Fruit fly (Drosophila melanogaster) whole organism, adult: ENCODE data around the gene GstD4.

Experiments
- CG5204 ChIP-seq: fragments of 200-800 bp; sonication (Bioruptor generic); optimal IDR thresholded peaks from 2 replicates; lab custom pipeline; 2016; ENCODE audit warnings: missing biosample characterization, missing genetic modification characterization
- CG7045 ChIP-seq: fragments of 200-800 bp; sonication (Bioruptor generic); optimal IDR thresholded peaks from 2 replicates; lab custom pipeline; 2017; ENCODE audit warnings: missing biosample characterization, mild to moderate bottlenecking, missing genetic modification characterization
- CG7101 ChIP-seq: fragments of 200-800 bp; sonication (Bioruptor generic); optimal IDR thresholded peaks from 2 replicates; lab custom pipeline; 2018; ENCODE audit warnings: missing biosample characterization, mild to moderate bottlenecking, missing genetic modification characterization, moderate library complexity
- Clk ChIP-seq: fragments of 200-800 bp; sonication (Bioruptor generic); optimal IDR thresholded peaks from 2 replicates; lab custom pipeline; 2017; ENCODE audit warnings: missing biosample characterization, missing genetic modification characterization
- bab1 ChIP-seq: fragments of 200-800 bp; sonication (Bioruptor generic); optimal IDR thresholded peaks from 3 replicates; lab custom pipeline; 2019; ENCODE audit warnings: missing biosample characterization, mild to moderate bottlenecking, missing genetic modification characterization, moderate library complexity
- cic ChIP-seq: fragments of 200-800 bp; sonication (Bioruptor generic); optimal IDR thresholded peaks from 2 replicates; lab custom pipeline; 2017; ENCODE audit warnings: missing biosample characterization, mild to moderate bottlenecking, missing genetic modification characterization, moderate library complexity
- cnc ChIP-seq, 2 experiments: fragments of >200 bp; optimal IDR thresholded peaks; 2 replicates each; lab custom pipeline; 2017
- ovo ChIP-seq: fragments of 200-800 bp; sonication (Bioruptor generic); optimal IDR thresholded peaks from 2 replicates; lab custom pipeline; 2016; ENCODE audit warnings: missing biosample characterization, missing genetic modification characterization
- pad ChIP-seq: fragments of 200-800 bp; sonication (Bioruptor generic); optimal IDR thresholded peaks from 3 replicates; lab custom pipeline; 2017; ENCODE audit warnings: missing biosample characterization, missing genetic modification characterization, mild to moderate bottlenecking, moderate library complexity, missing genetic modification reagents

dm6 chr3R:12406235-12407196 is 32.6 kb downstream of the GstD4 start, which contains the start of gene CG5167:
- no peak for TF ChIP-seq Clk (GFP tag; lab: Kevin White, UChicago)
- TF ChIP-seq CG7045 (GFP tag; lab: Kevin White, UChicago) = peak; percentile 24
- TF ChIP-seq cic (GFP tag; lab: Kevin White, UChicago) = peak; percentile 47
- TF ChIP-seq pad (GFP tag; lab: Kevin White, UChicago) = no peak
- TF ChIP-seq CG5204 = no peak
- TF ChIP-seq bab1 (GFP tag; lab: Kevin White, UChicago) = peak; percentile 60
- TF ChIP-seq cnc (optimal IDR thresholded peaks at IDR 0.05; lab: Kevin White, UChicago) = peak in 1 of 2 experiments; percentile 79
- peak; percentile 25 for TF ChIP-seq ovo
- peak; percentile 59 for TF ChIP-seq CG7101 (tag; lab: Kevin White, UChicago)
